Fruit fly (Drosophila melanogaster) whole organism, embryonic: ENCODE results near the gene Acp62F.

Experiments
- Ada2b ChIP-seq: fragments of 200-800 bp; sonication (Bioruptor generic); IDR thresholded peaks from 2 replicates; pipeline ENCODE4 v1.3.6; 2022; ENCODE audit warnings: missing biosample characterization, missing genetic modification characterization
- BEAF-32 ChIP-seq: fragments of 200-800 bp; sonication (Bioruptor generic); optimal IDR thresholded peaks from 3 replicates; lab custom pipeline; 2017; ENCODE audit warnings: missing biosample characterization, missing genetic modification characterization, mild to moderate bottlenecking, moderate library complexity, missing genetic modification reagents
- C15 ChIP-seq: fragments of 200-800 bp; sonication (Bioruptor generic); IDR thresholded peaks from 3 replicates; pipeline ENCODE4 v1.3.6; 2022; ENCODE audit warnings: missing biosample characterization, missing genetic modification characterization
- CG13123 ChIP-seq: fragments of 200-800 bp; sonication (Bioruptor generic); optimal IDR thresholded peaks from 2 replicates; lab custom pipeline; 2016; ENCODE audit warnings: missing biosample characterization, missing genetic modification characterization
- CG15269 ChIP-seq: fragments of 200-800 bp; sonication (Bioruptor generic); optimal IDR thresholded peaks from 2 replicates; lab custom pipeline; 2018; ENCODE audit warnings: missing biosample characterization, mild to moderate bottlenecking, missing genetic modification characterization, moderate library complexity
- CG1603 ChIP-seq: fragments of 200-800 bp; sonication (Bioruptor generic); optimal IDR thresholded peaks from 2 replicates; lab custom pipeline; 2019; ENCODE audit warnings: missing biosample characterization, mild to moderate bottlenecking, missing genetic modification characterization, moderate library complexity
- CG16779 ChIP-seq: fragments of 200-800 bp; sonication (Bioruptor generic); IDR thresholded peaks from 2 replicates; pipeline ENCODE4 v1.3.6; 2022; ENCODE audit warnings: missing biosample characterization, missing genetic modification characterization
- CG1792 ChIP-seq: fragments of 200-800 bp; sonication (Bioruptor generic); optimal IDR thresholded peaks from 2 replicates; lab custom pipeline; 2016; ENCODE audit warnings: missing biosample characterization, missing genetic modification characterization
- CG2202 ChIP-seq: fragments of 200-800 bp; sonication (Bioruptor generic); optimal IDR thresholded peaks from 2 replicates; lab custom pipeline; 2018; ENCODE audit warnings: missing biosample characterization, mild to moderate bottlenecking, missing genetic modification characterization
- CG2875 ChIP-seq: fragments of 200-800 bp; sonication (Bioruptor generic); optimal IDR thresholded peaks from 2 replicates; lab custom pipeline; 2017; ENCODE audit warnings: missing biosample characterization, mild to moderate bottlenecking, missing genetic modification characterization, missing genetic modification reagents
- CG31224 ChIP-seq: fragments of 200-800 bp; sonication (Bioruptor generic); IDR thresholded peaks from 2 replicates; pipeline ENCODE4 v1.3.6; 2022; ENCODE audit warnings: missing biosample characterization, missing genetic modification characterization
- CG3281 ChIP-seq: fragments of 200-800 bp; sonication (Bioruptor generic); optimal IDR thresholded peaks from 3 replicates; lab custom pipeline; 2017; ENCODE audit warnings: missing biosample characterization, mild to moderate bottlenecking, missing genetic modification characterization
- CG3407 ChIP-seq: fragments of 200-800 bp; sonication (Bioruptor generic); optimal IDR thresholded peaks from 2 replicates; lab custom pipeline; 2018; ENCODE audit warnings: missing biosample characterization, mild to moderate bottlenecking, missing genetic modification characterization
- CG4282 ChIP-seq: fragments of 200-800 bp; sonication (Bioruptor generic); optimal IDR thresholded peaks from 2 replicates; lab custom pipeline; 2016; ENCODE audit warnings: missing biosample characterization, missing genetic modification characterization
- CG4424 ChIP-seq: fragments of 200-800 bp; sonication (Bioruptor generic); optimal IDR thresholded peaks from 3 replicates; lab custom pipeline; 2016; ENCODE audit warnings: missing biosample characterization, missing genetic modification characterization
- CG4820 ChIP-seq: fragments of 200-800 bp; sonication (Bioruptor generic); optimal IDR thresholded peaks from 3 replicates; lab custom pipeline; 2016; ENCODE audit warnings: missing biosample characterization, missing genetic modification characterization
- CG6791 ChIP-seq: fragments of 200-800 bp; sonication (Bioruptor generic); IDR thresholded peaks from 3 replicates; pipeline ENCODE4 v1.3.6; 2022; ENCODE audit warnings: missing biosample characterization, missing genetic modification characterization; ENCODE audit not compliant: partially characterized antibody
- CG7357 ChIP-seq: fragments of 200-800 bp; sonication (Bioruptor generic); IDR thresholded peaks from 3 replicates; pipeline ENCODE4 v1.3.6; 2022; ENCODE audit warnings: missing biosample characterization, missing genetic modification characterization
- CG8281 ChIP-seq: fragments of 200-800 bp; sonication (Bioruptor generic); optimal IDR thresholded peaks from 2 replicates; lab custom pipeline; 2018; ENCODE audit warnings: missing biosample characterization, mild to moderate bottlenecking, missing genetic modification characterization, moderate library complexity
- CG8388 ChIP-seq: fragments of 200-800 bp; sonication (Bioruptor generic); optimal IDR thresholded peaks from 2 replicates; lab custom pipeline; 2019; ENCODE audit warnings: missing biosample characterization, mild to moderate bottlenecking, missing genetic modification characterization, moderate library complexity
- CG8924 ChIP-seq: fragments of 200-800 bp; optimal IDR thresholded peaks from 3 replicates; lab custom pipeline; 2019; ENCODE audit warnings: missing biosample characterization, mild to moderate bottlenecking, missing genetic modification characterization, moderate library complexity
- Dek ChIP-seq: fragments of 200-800 bp; sonication (Bioruptor generic); optimal IDR thresholded peaks from 3 replicates; lab custom pipeline; 2019; ENCODE audit warnings: missing biosample characterization, mild to moderate bottlenecking, missing genetic modification characterization, moderate library complexity
- Elba2 ChIP-seq: fragments of 200-800 bp; sonication (Bioruptor generic); optimal IDR thresholded peaks from 3 replicates; lab custom pipeline; 2016; ENCODE audit warnings: missing biosample characterization, missing genetic modification characterization
- Lhr ChIP-seq: fragments of 200-800 bp; sonication (Bioruptor generic); optimal IDR thresholded peaks from 3 replicates; lab custom pipeline; 2017; ENCODE audit warnings: mild to moderate bottlenecking, missing biosample characterization, missing genetic modification reagents, missing genetic modification characterization
- MBD-R2 ChIP-seq: fragments of 200-800 bp; sonication (Bioruptor generic); IDR thresholded peaks from 2 replicates; pipeline ENCODE4 v1.3.6; 2022; ENCODE audit warnings: missing biosample characterization, missing genetic modification characterization
- NK7.1 ChIP-seq: fragments of 200-800 bp; sonication (Bioruptor generic); optimal IDR thresholded peaks from 3 replicates; lab custom pipeline; 2016; ENCODE audit warnings: missing biosample characterization, missing genetic modification characterization
- Poxn ChIP-seq: fragments of 200-800 bp; sonication (Bioruptor generic); IDR thresholded peaks from 2 replicates; pipeline ENCODE4 v1.3.6; 2022; ENCODE audit warnings: missing biosample characterization, missing genetic modification characterization
- Sin3A ChIP-seq: fragments of >200 bp; optimal IDR thresholded peaks from 2 replicates; lab custom pipeline; 2018
- amos ChIP-seq: fragments of 200-800 bp; sonication (Bioruptor generic); IDR thresholded peaks from 2 replicates; pipeline ENCODE4 v1.3.6; 2022; ENCODE audit warnings: missing biosample characterization, missing genetic modification characterization; ENCODE audit not compliant: partially characterized antibody
- btn ChIP-seq: fragments of 200-800 bp; sonication (Bioruptor generic); optimal IDR thresholded peaks from 2 replicates; lab custom pipeline; 2016; ENCODE audit warnings: missing biosample characterization, missing genetic modification characterization
- ci ChIP-seq: fragments of 200-800 bp; sonication (Bioruptor generic); IDR thresholded peaks from 3 replicates; pipeline ENCODE4 v1.3.6; 2022; ENCODE audit warnings: missing biosample characterization, missing genetic modification characterization
- dimm ChIP-seq: fragments of 200-800 bp; sonication (Bioruptor generic); IDR thresholded peaks from 2 replicates; pipeline ENCODE4 v1.3.6; 2022; ENCODE audit warnings: missing biosample characterization, missing genetic modification characterization
- gfzf ChIP-seq: fragments of 200-800 bp; sonication (Bioruptor generic); optimal IDR thresholded peaks from 2 replicates; lab custom pipeline; 2016; ENCODE audit warnings: missing biosample characterization, mild to moderate bottlenecking, missing genetic modification characterization, moderate library complexity
- hb ChIP-seq: fragments of 200-800 bp; sonication (Bioruptor generic); IDR thresholded peaks from 3 replicates; pipeline ENCODE4 v1.3.6; 2022; ENCODE audit warnings: missing biosample characterization, missing genetic modification characterization; ENCODE audit not compliant: partially characterized antibody
- insv ChIP-seq, 2 experiments: fragments of 200-800 bp; sonication (Bioruptor generic); optimal IDR thresholded peaks; 3 replicates each; lab custom pipeline; 2016 to 2018; ENCODE audit warnings: missing biosample characterization in 2 of 2, missing genetic modification characterization in 2 of 2
- inv ChIP-seq: fragments of 200-800 bp; sonication (Bioruptor generic); IDR thresholded peaks from 2 replicates; pipeline ENCODE4 v1.3.6; 2022; ENCODE audit warnings: missing biosample characterization, missing genetic modification characterization; ENCODE audit not compliant: partially characterized antibody
- mirr ChIP-seq: fragments of 200-800 bp; sonication (Bioruptor generic); optimal IDR thresholded peaks from 3 replicates; lab custom pipeline; 2018; ENCODE audit warnings: missing biosample characterization, mild to moderate bottlenecking, missing genetic modification characterization
- oc ChIP-seq: fragments of 200-800 bp; sonication (Bioruptor generic); optimal IDR thresholded peaks from 2 replicates; lab custom pipeline; 2018; ENCODE audit warnings: missing biosample characterization, mild to moderate bottlenecking, missing genetic modification characterization, moderate library complexity
- onecut ChIP-seq: fragments of 200-800 bp; sonication (Bioruptor generic); IDR thresholded peaks from 2 replicates; pipeline ENCODE4 v1.3.6; 2022; ENCODE audit warnings: missing biosample characterization, missing genetic modification characterization
- peb ChIP-seq: fragments of 200-800 bp; sonication (Bioruptor generic); IDR thresholded peaks from 2 replicates; pipeline ENCODE4 v1.3.6; 2022; ENCODE audit warnings: missing biosample characterization, missing genetic modification characterization
- pros ChIP-seq: fragments of 200-800 bp; sonication (Bioruptor generic); optimal IDR thresholded peaks from 3 replicates; lab custom pipeline; 2019; ENCODE audit warnings: missing biosample characterization, mild to moderate bottlenecking, missing genetic modification characterization, moderate library complexity
- rib ChIP-seq: fragments of 200-800 bp; sonication (Bioruptor generic); IDR thresholded peaks from 2 replicates; pipeline ENCODE4 v1.3.6; 2022; ENCODE audit warnings: missing biosample characterization, missing genetic modification characterization
- shn ChIP-seq: fragments of 200-800 bp; sonication (Bioruptor generic); optimal IDR thresholded peaks from 3 replicates; lab custom pipeline; 2016; ENCODE audit warnings: missing biosample characterization, missing genetic modification characterization
- sr ChIP-seq: fragments of 200-800 bp; sonication (Bioruptor generic); IDR thresholded peaks from 3 replicates; pipeline ENCODE4 v1.3.6; 2022; ENCODE audit warnings: missing biosample characterization, missing genetic modification characterization
- ssp ChIP-seq: fragments of 200-800 bp; sonication (Bioruptor generic); IDR thresholded peaks from 2 replicates; pipeline ENCODE4 v1.3.6; 2022; ENCODE audit warnings: missing biosample characterization, missing genetic modification characterization
- tin ChIP-seq: fragments of 200-800 bp; sonication (Bioruptor generic); optimal IDR thresholded peaks from 3 replicates; lab custom pipeline; 2016; ENCODE audit warnings: missing biosample characterization, missing genetic modification characterization
- tio ChIP-seq: fragments of 200-800 bp; sonication (Bioruptor generic); optimal IDR thresholded peaks from 2 replicates; lab custom pipeline; 2017; ENCODE audit warnings: missing biosample characterization, missing genetic modification characterization, inconsistent platforms
- tna ChIP-seq: fragments of 200-800 bp; sonication (Bioruptor generic); IDR thresholded peaks from 2 replicates; pipeline ENCODE4 v1.3.6; 2022; ENCODE audit warnings: missing biosample characterization, missing genetic modification characterization; ENCODE audit not compliant: partially characterized antibody
- ttk ChIP-seq: fragments of 200-800 bp; sonication (Bioruptor generic); IDR thresholded peaks from 2 replicates; pipeline ENCODE4 v2.1.2; 2022; ENCODE audit warnings: missing biosample characterization, missing genetic modification characterization
- unc-4 ChIP-seq: fragments of 200-800 bp; sonication (Bioruptor generic); IDR thresholded peaks from 2 replicates; pipeline ENCODE4 v1.3.6; 2022; ENCODE audit warnings: missing biosample characterization, missing genetic modification characterization; ENCODE audit not compliant: partially characterized antibody

Gene Acp62F

DNA sequence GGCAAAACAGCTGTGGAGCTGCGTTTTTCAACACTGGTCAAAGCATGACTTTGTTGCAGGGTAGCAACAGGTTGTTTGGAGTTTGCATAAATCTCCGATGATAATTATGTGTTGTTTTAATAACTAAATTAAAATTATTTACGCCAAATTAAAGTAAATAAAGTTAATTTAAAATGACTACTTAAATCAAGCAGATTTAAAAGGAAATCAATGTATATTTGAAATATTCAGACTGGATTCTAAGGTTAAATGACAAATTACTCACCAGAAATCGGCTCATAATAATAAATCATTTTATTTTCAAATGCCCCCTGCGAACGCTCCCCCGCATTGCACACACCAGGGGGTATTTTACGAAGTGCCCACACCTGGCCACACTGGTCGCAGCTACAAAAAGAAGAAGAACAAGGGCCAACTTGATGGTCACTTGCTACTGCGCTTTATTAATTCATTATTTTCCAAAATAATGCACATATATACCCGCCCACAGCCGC, 34.5 kb downstream of the Acp62F start, which contains the start of the genes CG12093 and Atg2 (continued):
- no peak for TF ChIP-seq tio (GFP tag; lab: Kevin White, UChicago)
- peak; percentile 81 for TF ChIP-seq gfzf (GFP tag; lab: Kevin White, UChicago)
- TF ChIP-seq CG2202 (tag; lab: Kevin White, UChicago), result peak; percentile 73
- peak; percentile 90 for TF ChIP-seq CG3281
- no peak for TF ChIP-seq unc-4 (GFP tag; lab: Robert Waterston, UW)
- TF ChIP-seq Poxn (GFP tag; lab: Robert Waterston, UW), result peak; percentile 89
- TF ChIP-seq dimm (GFP tag; lab: Robert Waterston, UW), result peak; percentile 88
- peak; percentile 81 for TF ChIP-seq CG3407
- peak; percentile 88 for TF ChIP-seq peb (GFP tag; lab: Robert Waterston, UW)
- no peak for TF ChIP-seq btn (GFP tag; lab: Kevin White, UChicago)
- TF ChIP-seq ssp (GFP tag; lab: Robert Waterston, UW), result peak; percentile 87
- TF ChIP-seq MBD-R2, result peak; percentile 61
- TF ChIP-seq BEAF-32 (GFP tag; lab: Kevin White, UChicago), result peak; percentile 48
- TF ChIP-seq CG16779, result peak; percentile 86
- TF ChIP-seq CG8281 (tag; lab: Kevin White, UChicago), result peak; percentile 74
- peak; percentile 95 for TF ChIP-seq CG8924 (tag; lab: Kevin White, UChicago)
- TF ChIP-seq NK7.1, result peak; percentile 67
- peak in 1 of 2 experiments; percentile 67 for TF ChIP-seq insv (GFP tag; optimal IDR thresholded peaks at IDR 0.05; lab: Kevin White, UChicago)
- peak; percentile 75 for TF ChIP-seq CG2875
- TF ChIP-seq CG6791 (GFP tag; lab: Robert Waterston, UW), result 0 out of 3 replicates have a peak, but pooled peaks have one; percentile 21
- TF ChIP-seq CG13123, result peak; percentile 89
- no peak for TF ChIP-seq CG1792 (GFP tag; lab: Kevin White, UChicago)
- peak; percentile 89 for TF ChIP-seq Ada2b
- TF ChIP-seq CG8388, result peak; percentile 91
- TF ChIP-seq ci (GFP tag; lab: Robert Waterston, UW), result peak; percentile 94
- TF ChIP-seq Elba2 (GFP tag; lab: Kevin White, UChicago), result peak; percentile 47
- TF ChIP-seq inv, result no peak
- TF ChIP-seq CG7357 (GFP tag; lab: Robert Waterston, UW), result peak; percentile 86
- TF ChIP-seq Sin3A (lab: Kevin White, UChicago), result peak; percentile 79
- peak; percentile 95 for TF ChIP-seq CG15269 (tag; lab: Kevin White, UChicago)
- TF ChIP-seq sr (GFP tag; lab: Robert Waterston, UW), result peak; percentile 51; the same call in 1 of the 3 replicates
- no peak for TF ChIP-seq pros (GFP tag; lab: Kevin White, UChicago)
- TF ChIP-seq tna (GFP tag; lab: Robert Waterston, UW), result no peak
- peak; percentile 64 for TF ChIP-seq CG1603 (tag; lab: Kevin White, UChicago)
- peak; percentile 82 for TF ChIP-seq CG4820 (GFP tag; lab: Kevin White, UChicago)
- TF ChIP-seq oc (tag; lab: Kevin White, UChicago), result peak; percentile 87
- TF ChIP-seq CG4282 (GFP tag; lab: Kevin White, UChicago), result peak; percentile 25
- peak; percentile 92 for TF ChIP-seq ttk (GFP tag; lab: Robert Waterston, UW)
- peak; percentile 88; the same call in 2 of the 3 replicates for TF ChIP-seq C15 (GFP tag; lab: Robert Waterston, UW)
- TF ChIP-seq Dek (tag; lab: Kevin White, UChicago), result peak; percentile 95
- peak; percentile 71 for TF ChIP-seq shn (GFP tag; lab: Kevin White, UChicago)
- peak; percentile 90 for TF ChIP-seq tin (GFP tag; lab: Kevin White, UChicago)
- peak; percentile 62 for TF ChIP-seq mirr (GFP tag; lab: Kevin White, UChicago)
- TF ChIP-seq Lhr (GFP tag; lab: Kevin White, UChicago), result peak; percentile 73
- TF ChIP-seq CG4424 (GFP tag; lab: Kevin White, UChicago), result peak; percentile 92
- no peak for TF ChIP-seq hb (GFP tag; lab: Robert Waterston, UW)
- peak; percentile 24; the same call in 1 of the 2 replicates for TF ChIP-seq amos (GFP tag; lab: Robert Waterston, UW)
- peak; percentile 89 for TF ChIP-seq CG31224 (GFP tag; lab: Robert Waterston, UW)
- TF ChIP-seq rib, result peak; percentile 89
- TF ChIP-seq onecut, result peak; percentile 68
